Worm (Caenorhabditis elegans) whole organism, early embryonic: ENCODE measurements around the gene Y53F4B.1.
A peak's percentile ranks its signal among the peaks of the same experiment; 100 is the strongest.

Experiments used
- F13C5.2 ChIP-seq: sonication (generic microtip); optimal IDR thresholded peaks from 2 replicates; lab custom pipeline; 2017; ENCODE audit warnings: mild to moderate bottlenecking, missing genetic modification characterization, inconsistent platforms, missing compliant biosample characterization
- aly-1 ChIP-seq: sonication (generic microtip); optimal IDR thresholded peaks from 2 replicates; lab custom pipeline; 2016; ENCODE audit warnings: missing genetic modification characterization, missing compliant biosample characterization
- ama-1 ChIP-seq: fragments of 150-350 bp; optimal IDR thresholded peaks from 2 replicates; lab custom pipeline; 2014
- ceh-13 ChIP-seq: fragments of 200-800 bp; sonication (Bioruptor generic); optimal IDR thresholded peaks from 2 replicates; lab custom pipeline; 2018; ENCODE audit warnings: mild to moderate bottlenecking, missing genetic modification characterization, missing compliant biosample characterization
- flt-1 ChIP-seq: fragments of 200-800 bp; sonication (Bioruptor generic); IDR thresholded peaks from 2 replicates; pipeline ENCODE4 v1.3.6; 2022; ENCODE audit warnings: missing genetic modification characterization, missing compliant biosample characterization
- hmg-4 ChIP-seq: fragments of 200-800 bp; sonication (Bioruptor generic); optimal IDR thresholded peaks from 2 replicates; lab custom pipeline; 2018; ENCODE audit warnings: mild to moderate bottlenecking, missing genetic modification characterization, missing compliant biosample characterization
- hnd-1 ChIP-seq: sonication (generic microtip); optimal IDR thresholded peaks from 2 replicates; lab custom pipeline; 2016; ENCODE audit warnings: missing genetic modification characterization, missing compliant biosample characterization
- pes-1 ChIP-seq: fragments of 200-800 bp; sonication (Bioruptor generic); IDR thresholded peaks from 2 replicates; pipeline ENCODE4 v1.3.6; 2022; ENCODE audit warnings: missing genetic modification reagents, missing genetic modification characterization, missing compliant biosample characterization
- sea-1 ChIP-seq: fragments of 200-800 bp; sonication (Bioruptor generic); conservative IDR thresholded peaks from 2 replicates; pipeline ENCODE4 v1.3.6; 2022; ENCODE audit warnings: missing genetic modification characterization, missing compliant biosample characterization
- tbx-11 ChIP-seq: fragments of 200-800 bp; sonication (Bioruptor generic); IDR thresholded peaks from 2 replicates; pipeline ENCODE4 v1.3.6; 2022; ENCODE audit warnings: missing genetic modification characterization, missing compliant biosample characterization
- tbx-37 ChIP-seq: fragments of 200-800 bp; sonication (Bioruptor generic); conservative IDR thresholded peaks from 2 replicates; pipeline ENCODE4 v1.3.6; 2022; ENCODE audit warnings: missing genetic modification reagents, missing genetic modification characterization, missing compliant biosample characterization
- tra-4 ChIP-seq: sonication (generic microtip); optimal IDR thresholded peaks from 2 replicates; lab custom pipeline; 2017; ENCODE audit warnings: missing genetic modification characterization, missing compliant biosample characterization

DNA sequence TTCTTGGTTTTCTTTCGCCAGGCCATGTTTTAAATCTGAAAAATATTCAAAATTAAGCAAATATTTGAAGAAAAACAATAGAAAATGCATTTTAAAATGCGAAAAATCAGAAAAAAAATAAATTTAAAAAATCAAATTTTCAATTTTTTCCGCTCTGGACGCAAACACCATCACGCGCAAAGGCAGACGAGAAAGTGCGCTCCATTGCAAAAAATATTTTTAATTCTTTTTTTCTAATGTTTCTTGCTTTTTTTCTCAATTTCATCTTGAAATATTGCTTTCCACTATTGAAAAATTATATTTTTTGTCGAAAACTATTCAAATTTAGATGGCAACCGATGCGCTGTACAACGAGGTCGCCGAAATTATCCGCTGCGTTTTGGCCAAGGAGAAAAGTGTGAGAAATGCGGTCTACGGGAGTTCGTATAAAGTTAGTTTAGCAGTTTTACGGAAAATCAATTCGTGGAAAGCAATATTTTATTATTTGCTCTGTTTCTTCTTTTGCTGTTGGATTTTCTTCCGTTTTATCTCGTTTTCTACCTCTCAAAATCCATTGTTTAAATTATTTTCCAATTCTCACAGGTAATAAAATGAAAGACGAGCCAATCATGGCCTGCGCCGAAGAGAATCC lies 11.4 kb upstream of the Y53F4B.1 start, which contains the start of the genes pole-4, nsun-5 and metl-2:
- TF ChIP-seq F13C5.2 (tag; lab: Kevin White, UChicago), result peak; percentile 5
- no peak for TF ChIP-seq pes-1
- TF ChIP-seq flt-1, result no peak
- TF ChIP-seq ama-1, result no peak
- TF ChIP-seq tbx-11, result no peak
- TF ChIP-seq aly-1, result no peak
- no peak for TF ChIP-seq tbx-37
- no peak for TF ChIP-seq sea-1 (GFP tag; lab: Robert Waterston, UW)
- no peak for TF ChIP-seq ceh-13 (GFP tag; lab: Kevin White, UChicago)
- TF ChIP-seq tra-4 (tag; lab: Kevin White, UChicago), result no peak
- no peak for TF ChIP-seq hmg-4 (GFP tag; lab: Kevin White, UChicago)
- no peak for TF ChIP-seq hnd-1 (tag; lab: Kevin White, UChicago)
